Worm (Caenorhabditis elegans) whole organism, L4 larva: ENCODE data around the gene mrps-34.

ENCODE experiments used
- D1046.2 ChIP-seq: fragments of 200-800 bp; sonication (Bioruptor generic); IDR thresholded peaks from 2 replicates; pipeline ENCODE4 v1.3.6; 2022; ENCODE audit warnings: missing genetic modification characterization, missing compliant biosample characterization
- F10B5.3 ChIP-seq: sonication (generic microtip); optimal IDR thresholded peaks from 2 replicates; lab custom pipeline; 2016; ENCODE audit warnings: mild to moderate bottlenecking, missing genetic modification characterization, missing compliant biosample characterization
- F37D6.2 ChIP-seq: sonication (generic microtip); optimal IDR thresholded peaks from 2 replicates; lab custom pipeline; 2016; ENCODE audit warnings: mild to moderate bottlenecking, missing genetic modification characterization, missing compliant biosample characterization
- F44E2.7 ChIP-seq: fragments of 200-800 bp; sonication (Bioruptor generic); IDR thresholded peaks from 2 replicates; pipeline ENCODE4 v2.1.2; 2022; ENCODE audit warnings: missing genetic modification characterization, missing compliant biosample characterization
- F49E8.2 ChIP-seq: sonication (generic microtip); optimal IDR thresholded peaks from 2 replicates; lab custom pipeline; 2016; ENCODE audit warnings: missing compliant biosample characterization, mild to moderate bottlenecking, missing genetic modification characterization, borderline replicate concordance
- R02D3.7 ChIP-seq: fragments of 150-350 bp; sonication (generic microtip); optimal IDR thresholded peaks from 3 replicates; lab custom pipeline; 2014; ENCODE audit warnings: missing biosample characterization, missing genetic modification characterization
- T20F7.1 ChIP-seq: fragments of 200-800 bp; sonication (Bioruptor generic); optimal IDR thresholded peaks from 2 replicates; lab custom pipeline; 2018; ENCODE audit warnings: mild to moderate bottlenecking, missing genetic modification characterization, missing compliant biosample characterization
- Y48G9A.11 ChIP-seq: fragments of 200-800 bp; sonication (Bioruptor generic); IDR thresholded peaks from 2 replicates; pipeline ENCODE4 v1.3.6; 2022; ENCODE audit warnings: missing genetic modification reagents, missing genetic modification characterization, missing compliant biosample characterization
- Y75B8A.6 ChIP-seq: fragments of 200-800 bp; sonication (Bioruptor generic); IDR thresholded peaks from 2 replicates; pipeline ENCODE4 v1.3.6; 2022; ENCODE audit warnings: missing genetic modification reagents, missing genetic modification characterization, missing compliant biosample characterization
- ZK546.5 ChIP-seq, 2 experiments: sonication (generic microtip); optimal IDR thresholded peaks; 2 replicates each; lab custom pipeline; 2017; ENCODE audit warnings: missing biosample characterization in 2 of 2, missing genetic modification characterization in 2 of 2
- arid-1 ChIP-seq: fragments of 200-800 bp; sonication (Bioruptor generic); conservative IDR thresholded peaks from 2 replicates; pipeline ENCODE4 v1.3.6; 2022; ENCODE audit warnings: missing genetic modification reagents, missing genetic modification characterization, missing compliant biosample characterization
- ceh-20 ChIP-seq: fragments of 200-800 bp; sonication (Bioruptor generic); IDR thresholded peaks from 2 replicates; pipeline ENCODE4 v1.3.6; 2022; ENCODE audit warnings: missing genetic modification reagents, missing genetic modification characterization, missing compliant biosample characterization
- ces-1 ChIP-seq: fragments of 150-350 bp; sonication (generic microtip); optimal IDR thresholded peaks from 4 replicates; lab custom pipeline; 2014; ENCODE audit warnings: missing biosample characterization, missing genetic modification reagents, missing genetic modification characterization
- cey-2 ChIP-seq: sonication (generic microtip); optimal IDR thresholded peaks from 3 replicates; lab custom pipeline; 2017; ENCODE audit warnings: missing genetic modification characterization, mild to moderate bottlenecking, missing compliant biosample characterization, antibody characterized with exemption, borderline replicate concordance; ENCODE audit not compliant: insufficient read depth
- ctbp-1 ChIP-seq: fragments of 200-800 bp; sonication (Bioruptor generic); IDR thresholded peaks from 2 replicates; pipeline ENCODE4 v1.3.6; 2022; ENCODE audit warnings: missing genetic modification reagents, missing genetic modification characterization, missing compliant biosample characterization
- daf-12 ChIP-seq: fragments of 150-350 bp; optimal IDR thresholded peaks from 2 replicates; lab custom pipeline; 2014; ENCODE audit warnings: missing biosample characterization, missing genetic modification reagents, missing genetic modification characterization
- daf-19 ChIP-seq: fragments of 200-800 bp; sonication (Bioruptor generic); conservative IDR thresholded peaks from 2 replicates; pipeline ENCODE4 v1.3.6; 2022; ENCODE audit warnings: missing genetic modification characterization, missing compliant biosample characterization
- daf-8 ChIP-seq: fragments of 200-800 bp; sonication (Bioruptor generic); IDR thresholded peaks from 2 replicates; pipeline ENCODE4 v1.3.6; 2022; ENCODE audit warnings: missing genetic modification characterization, missing compliant biosample characterization
- duxl-1 ChIP-seq: sonication (generic microtip); optimal IDR thresholded peaks from 2 replicates; lab custom pipeline; 2016; ENCODE audit warnings: mild to moderate bottlenecking, missing genetic modification characterization, moderate library complexity, missing compliant biosample characterization; ENCODE audit not compliant: poor library complexity
- dve-1 ChIP-seq: sonication (generic microtip); optimal IDR thresholded peaks from 2 replicates; lab custom pipeline; 2017; ENCODE audit warnings: antibody characterized with exemption, mild to moderate bottlenecking, missing genetic modification characterization, missing compliant biosample characterization; ENCODE audit not compliant: insufficient read depth
- fkh-10 ChIP-seq: fragments of 150-350 bp; optimal IDR thresholded peaks from 2 replicates; lab custom pipeline; 2014; ENCODE audit warnings: missing biosample characterization, missing genetic modification reagents, missing genetic modification characterization
- fos-1 ChIP-seq: fragments of 150-350 bp; optimal IDR thresholded peaks from 2 replicates; lab custom pipeline; 2014; ENCODE audit warnings: missing biosample characterization, missing genetic modification characterization
- hif-1 ChIP-seq, 2 experiments: sonication (generic microtip); optimal IDR thresholded peaks; 2 replicates each; lab custom pipeline; 2016 to 2017; ENCODE audit warnings: missing compliant biosample characterization in 2 of 2, missing genetic modification characterization in 2 of 2, missing genetic modification reagents in 2 of 2, missing genotype in 2 of 2, mild to moderate bottlenecking in 1 of 2
- hlh-11 ChIP-seq: fragments of 200-800 bp; sonication (Bioruptor generic); optimal IDR thresholded peaks from 2 replicates; lab custom pipeline; 2018; ENCODE audit warnings: mild to moderate bottlenecking, missing genetic modification characterization, missing compliant biosample characterization
- lin-1 ChIP-seq: fragments of 200-800 bp; sonication (Bioruptor generic); IDR thresholded peaks from 2 replicates; pipeline ENCODE4 v1.3.6; 2022; ENCODE audit warnings: missing genetic modification reagents, missing genetic modification characterization, missing compliant biosample characterization
- lin-13 ChIP-seq: fragments of 150-350 bp; optimal IDR thresholded peaks from 2 replicates; lab custom pipeline; 2014; ENCODE audit warnings: missing biosample characterization, missing genetic modification reagents, missing genetic modification characterization
- lin-15B ChIP-seq: fragments of 150-350 bp; sonication (generic microtip); optimal IDR thresholded peaks from 3 replicates; lab custom pipeline; 2014; ENCODE audit warnings: missing biosample characterization, missing genetic modification characterization
- lin-38 ChIP-seq: fragments of 200-800 bp; sonication (Bioruptor generic); IDR thresholded peaks from 2 replicates; pipeline ENCODE4 v1.3.6; 2022; ENCODE audit warnings: missing genetic modification reagents, missing genetic modification characterization, missing compliant biosample characterization
- lin-39 ChIP-seq: fragments of 150-350 bp; optimal IDR thresholded peaks from 2 replicates; lab custom pipeline; 2014; ENCODE audit warnings: missing biosample characterization, missing genetic modification reagents, missing genetic modification characterization
- lsy-2 ChIP-seq, 2 experiments: fragments of 150-350 bp in 1 of 2; sonication (generic microtip) in 1 of 2; optimal IDR thresholded peaks; 2 replicates each; lab custom pipeline; 2014 to 2017; ENCODE audit warnings: missing biosample characterization in 2 of 2, missing genetic modification characterization in 2 of 2
- mdl-1 ChIP-seq, 2 experiments: fragments of 150-350 bp in 1 of 2; sonication (generic microtip) in 1 of 2; optimal IDR thresholded peaks; 2 replicates each; lab custom pipeline; 2014 to 2017; ENCODE audit warnings: missing biosample characterization in 2 of 2, missing genetic modification characterization in 2 of 2
- mdt-29 ChIP-seq: fragments of 200-800 bp; sonication (Bioruptor generic); IDR thresholded peaks from 2 replicates; pipeline ENCODE4 v1.3.6; 2022; ENCODE audit warnings: missing genetic modification reagents, missing genetic modification characterization, missing compliant biosample characterization
- mxl-3 ChIP-seq: fragments of 200-800 bp; sonication (Bioruptor generic); optimal IDR thresholded peaks from 2 replicates; lab custom pipeline; 2018; ENCODE audit warnings: mild to moderate bottlenecking, missing genetic modification characterization, missing compliant biosample characterization
- nhr-102 ChIP-seq: sonication (generic microtip); optimal IDR thresholded peaks from 2 replicates; lab custom pipeline; 2016; ENCODE audit warnings: mild to moderate bottlenecking, missing genetic modification characterization, moderate library complexity, missing compliant biosample characterization
- nhr-25 ChIP-seq: sonication (generic microtip); optimal IDR thresholded peaks from 2 replicates; lab custom pipeline; 2017; ENCODE audit warnings: missing genetic modification characterization, mild to moderate bottlenecking, missing compliant biosample characterization, antibody characterized with exemption, moderate library complexity, borderline replicate concordance; ENCODE audit not compliant: insufficient read depth
- nhr-41 ChIP-seq: fragments of 200-800 bp; sonication (Bioruptor generic); IDR thresholded peaks from 2 replicates; pipeline ENCODE4 v1.3.6; 2022; ENCODE audit warnings: missing genetic modification reagents, missing genetic modification characterization, missing compliant biosample characterization
- nhr-48 ChIP-seq: sonication (generic microtip); optimal IDR thresholded peaks from 2 replicates; lab custom pipeline; 2016; ENCODE audit warnings: mild to moderate bottlenecking, missing genetic modification characterization, missing compliant biosample characterization
- nhr-76 ChIP-seq: fragments of 150-350 bp; optimal IDR thresholded peaks from 2 replicates; lab custom pipeline; 2014; ENCODE audit warnings: missing biosample characterization, missing genetic modification characterization
- nhr-77 ChIP-seq: fragments of 150-350 bp; optimal IDR thresholded peaks from 2 replicates; lab custom pipeline; 2014; ENCODE audit warnings: missing biosample characterization, missing genetic modification characterization
- pqm-1 ChIP-seq: sonication (generic microtip); optimal IDR thresholded peaks from 2 replicates; lab custom pipeline; 2017; ENCODE audit warnings: missing biosample characterization, missing genetic modification characterization
- set-16 ChIP-seq: fragments of 200-800 bp; sonication (Bioruptor generic); IDR thresholded peaks from 2 replicates; pipeline ENCODE4 v1.3.6; 2022; ENCODE audit warnings: missing genetic modification reagents, missing genetic modification characterization, missing compliant biosample characterization
- snpc-4 ChIP-seq: fragments of 150-350 bp; optimal IDR thresholded peaks from 2 replicates; lab custom pipeline; 2014; ENCODE audit warnings: missing biosample characterization, missing genetic modification characterization
- spr-3 ChIP-seq: fragments of 200-800 bp; sonication (Bioruptor generic); optimal IDR thresholded peaks from 2 replicates; lab custom pipeline; 2018; ENCODE audit warnings: mild to moderate bottlenecking, missing genetic modification characterization, missing compliant biosample characterization
- tag-97 ChIP-seq: fragments of 200-800 bp; sonication (Bioruptor generic); IDR thresholded peaks from 2 replicates; pipeline ENCODE4 v1.3.6; 2022; ENCODE audit warnings: missing genetic modification characterization, missing compliant biosample characterization
- unc-39 ChIP-seq: sonication (generic microtip); optimal IDR thresholded peaks from 2 replicates; lab custom pipeline; 2017; ENCODE audit warnings: missing biosample characterization, missing genetic modification characterization
- unc-62 ChIP-seq, 3 experiments: fragments of 150-350 bp in 1 of 3; sonication (generic microtip); optimal IDR thresholded peaks in 2 of 3; peaks in 1 of 3; 1 replicate in 1 of 3; 2 replicates in 2 of 3; lab custom pipeline; 2014 to 2017; ENCODE audit warnings: missing biosample characterization in 3 of 3, missing genetic modification characterization in 3 of 3, missing genetic modification reagents in 3 of 3, missing genotype in 1 of 3
- zip-2 ChIP-seq: fragments of 150-350 bp; optimal IDR thresholded peaks from 2 replicates; lab custom pipeline; 2014; ENCODE audit warnings: missing biosample characterization, missing genetic modification characterization
- ztf-11 ChIP-seq: fragments of 150-350 bp; optimal IDR thresholded peaks from 2 replicates; lab custom pipeline; 2014; ENCODE audit warnings: missing biosample characterization, missing genetic modification characterization
- ztf-7 ChIP-seq: fragments of 150-350 bp; optimal IDR thresholded peaks from 2 replicates; lab custom pipeline; 2014; ENCODE audit warnings: missing biosample characterization, missing genetic modification characterization

mrps-34 gene

ce11 chrIII:4562070-4562788 lies 20.0 kb upstream of the mrps-34 start, which contains the start of gene pan-1 (continued):
- no peak for TF ChIP-seq daf-12 (tag; lab: Kevin White, UChicago)
- no peak for TF ChIP-seq F49E8.2 (tag; lab: Kevin White, UChicago)
- TF ChIP-seq ceh-20: no peak
- TF ChIP-seq zip-2 (tag; lab: Kevin White, UChicago): no peak
- no peak for TF ChIP-seq daf-19 (GFP tag; lab: Robert Waterston, UW)
- TF ChIP-seq F44E2.7 (GFP tag; lab: Robert Waterston, UW): no peak
- TF ChIP-seq cey-2 (tag; lab: Kevin White, UChicago): no peak
- no peak for TF ChIP-seq F10B5.3 (tag; lab: Kevin White, UChicago)
- TF ChIP-seq lsy-2 (tag; optimal IDR thresholded peaks at IDR 0.05; lab: Kevin White, UChicago): peak; percentile 20 to 52
- TF ChIP-seq R02D3.7 (tag; lab: Kevin White, UChicago): no peak
- no peak for TF ChIP-seq T20F7.1 (GFP tag; lab: Kevin White, UChicago)
- TF ChIP-seq unc-62 (GFP tag; optimal IDR thresholded peaks at IDR 0.05 in 1 of 2; lab: Kevin White, UChicago): peak in 1 of 2 experiments; percentile 44
- TF ChIP-seq unc-62 (tag; optimal IDR thresholded peaks at IDR 0.05; lab: Kevin White, UChicago): no peak
- TF ChIP-seq mdt-29 (GFP tag; lab: Robert Waterston, UW): no peak
- TF ChIP-seq duxl-1 (tag; lab: Kevin White, UChicago): no peak
- TF ChIP-seq D1046.2 (GFP tag; lab: Robert Waterston, UW): no peak
- no peak for TF ChIP-seq lin-38 (GFP tag; lab: Robert Waterston, UW)
- peak; percentile 68 for TF ChIP-seq mxl-3 (GFP tag; lab: Kevin White, UChicago)
- peak; percentile 89 for TF ChIP-seq hlh-11
- TF ChIP-seq pqm-1 (tag; lab: Kevin White, UChicago): peak; percentile 39
- no peak for TF ChIP-seq unc-39
- TF ChIP-seq fos-1 (tag; lab: Kevin White, UChicago): no peak
- TF ChIP-seq ztf-11 (tag; lab: Kevin White, UChicago): no peak
- peak; percentile 46; the same call in 1 of the 2 replicates for TF ChIP-seq arid-1 (GFP tag; lab: Robert Waterston, UW)
- TF ChIP-seq nhr-48 (tag; lab: Kevin White, UChicago): peak; percentile 34
- TF ChIP-seq lin-39 (tag; lab: Kevin White, UChicago): no peak
- no peak for TF ChIP-seq nhr-76
- peak in 1 of 2 experiments; percentile 35 for TF ChIP-seq mdl-1 (tag; optimal IDR thresholded peaks at IDR 0.05; lab: Kevin White, UChicago)
- peak; percentile 32; the same call in 1 of the 2 replicates for TF ChIP-seq set-16 (GFP tag; lab: Robert Waterston, UW)
- TF ChIP-seq nhr-77 (tag; lab: Kevin White, UChicago): no peak
- no peak for TF ChIP-seq fkh-10 (GFP tag; lab: Kevin White, UChicago)
- TF ChIP-seq Y48G9A.11: no peak
- TF ChIP-seq Y75B8A.6 (GFP tag; lab: Robert Waterston, UW): no peak
- peak in 1 of 2 experiments; percentile 14 for TF ChIP-seq hif-1 (tag; optimal IDR thresholded peaks at IDR 0.05; lab: Kevin White, UChicago)
- no peak for TF ChIP-seq ces-1 (GFP tag; lab: Kevin White, UChicago)
- no peak for TF ChIP-seq nhr-41 (GFP tag; lab: Robert Waterston, UW)
- peak; percentile 54 for TF ChIP-seq dve-1
- no peak for TF ChIP-seq nhr-102 (tag; lab: Kevin White, UChicago)
- TF ChIP-seq ZK546.5 (tag; optimal IDR thresholded peaks at IDR 0.05; lab: Kevin White, UChicago): no peak
- no peak for TF ChIP-seq daf-8 (GFP tag; lab: Robert Waterston, UW)
- TF ChIP-seq lin-13: no peak
- TF ChIP-seq tag-97 (GFP tag; lab: Robert Waterston, UW): no peak
- no peak for TF ChIP-seq snpc-4 (tag; lab: Kevin White, UChicago)
- TF ChIP-seq ctbp-1 (GFP tag; lab: Robert Waterston, UW): 0 out of 2 replicates have a peak, but pooled peaks have one; percentile 54
- 0 out of 2 replicates have a peak, but pooled peaks have one; percentile 10 for TF ChIP-seq lin-1
- TF ChIP-seq ztf-7 (tag; lab: Kevin White, UChicago): no peak
- no peak for TF ChIP-seq F37D6.2 (tag; lab: Kevin White, UChicago)
- TF ChIP-seq lin-15B: no peak
- TF ChIP-seq nhr-25 (tag; lab: Kevin White, UChicago): no peak
- no peak for TF ChIP-seq spr-3
